Worm (Caenorhabditis elegans) whole organism, L2 larva: Measurements from ENCODE around the gene C06H2.2.

Experiments
- R02D3.7 ChIP-seq: fragments of 150-350 bp; optimal IDR thresholded peaks from 2 replicates; lab custom pipeline; 2014; ENCODE audit warnings: missing biosample characterization, missing genetic modification characterization
- alr-1 ChIP-seq: fragments of 150-350 bp; optimal IDR thresholded peaks from 2 replicates; lab custom pipeline; 2014; ENCODE audit warnings: missing biosample characterization, missing genetic modification characterization
- ama-1 ChIP-seq: fragments of 150-350 bp; optimal IDR thresholded peaks from 2 replicates; lab custom pipeline; 2018; ENCODE audit warnings: inconsistent platforms
- ceh-82 ChIP-seq: fragments of 150-350 bp; optimal IDR thresholded peaks from 2 replicates; lab custom pipeline; 2014; ENCODE audit warnings: missing biosample characterization, missing genetic modification characterization
- mdl-1 ChIP-seq, 2 experiments: fragments of 150-350 bp in 1 of 2; sonication (generic microtip) in 1 of 2; optimal IDR thresholded peaks; 2 replicates each; lab custom pipeline; 2017; ENCODE audit warnings: missing biosample characterization in 2 of 2, missing genetic modification characterization in 2 of 2
- nhr-237 ChIP-seq: fragments of 150-350 bp; optimal IDR thresholded peaks from 2 replicates; lab custom pipeline; 2014; ENCODE audit warnings: missing biosample characterization, missing genetic modification characterization
- nhr-77 ChIP-seq: fragments of 150-350 bp; optimal IDR thresholded peaks from 2 replicates; lab custom pipeline; 2014; ENCODE audit warnings: missing biosample characterization, missing genetic modification characterization
- snpc-4 ChIP-seq: fragments of 150-350 bp; optimal IDR thresholded peaks from 2 replicates; lab custom pipeline; 2014; ENCODE audit warnings: missing biosample characterization, missing genetic modification characterization
- zag-1 ChIP-seq: fragments of 150-350 bp; optimal IDR thresholded peaks from 2 replicates; lab custom pipeline; 2014; ENCODE audit warnings: missing biosample characterization, missing genetic modification characterization
- ztf-11 ChIP-seq: sonication (generic microtip); optimal IDR thresholded peaks from 2 replicates; lab custom pipeline; 2017; ENCODE audit warnings: missing biosample characterization, missing genetic modification characterization

ce11 chrV:11083691-11084090 lies 41.3 kb upstream of the C06H2.2 start:
- TF ChIP-seq snpc-4 (no peak), mdl-1 (tag; optimal IDR thresholded peaks at IDR 0.05; lab: Kevin White, UChicago) (peak; percentile 19 to 37), R02D3.7 (no peak), ztf-11 (tag; lab: Kevin White, UChicago) (no peak), ceh-82 (tag; lab: Kevin White, UChicago) (no peak), nhr-237 (tag; lab: Kevin White, UChicago) (no peak), alr-1 (tag; lab: Kevin White, UChicago) (no peak), nhr-77 (no peak), zag-1 (tag; lab: Kevin White, UChicago) (no peak), ama-1 (no peak)
